Worm (Caenorhabditis elegans) whole organism, L4 larva: Measurements from ENCODE around the gene clec-137.

Experiments
- R02D3.7 ChIP-seq: fragments of 150-350 bp; sonication (generic microtip); optimal IDR thresholded peaks from 3 replicates; lab custom pipeline; 2014; ENCODE audit warnings: missing biosample characterization, missing genetic modification characterization
- Y75B8A.6 ChIP-seq: fragments of 200-800 bp; sonication (Bioruptor generic); IDR thresholded peaks from 2 replicates; pipeline ENCODE4 v1.3.6; 2022; ENCODE audit warnings: missing genetic modification reagents, missing genetic modification characterization, missing compliant biosample characterization
- daf-12 ChIP-seq: fragments of 150-350 bp; optimal IDR thresholded peaks from 2 replicates; lab custom pipeline; 2014; ENCODE audit warnings: missing biosample characterization, missing genetic modification reagents, missing genetic modification characterization
- egl-27 ChIP-seq: sonication (generic microtip); optimal IDR thresholded peaks from 3 replicates; lab custom pipeline; 2017; ENCODE audit warnings: missing biosample characterization, missing genetic modification reagents, missing genetic modification characterization
- fos-1 ChIP-seq: fragments of 150-350 bp; optimal IDR thresholded peaks from 2 replicates; lab custom pipeline; 2014; ENCODE audit warnings: missing biosample characterization, missing genetic modification characterization
- lin-15B ChIP-seq: fragments of 150-350 bp; sonication (generic microtip); optimal IDR thresholded peaks from 3 replicates; lab custom pipeline; 2014; ENCODE audit warnings: missing biosample characterization, missing genetic modification characterization
- lsy-2 ChIP-seq, 2 experiments: fragments of 150-350 bp in 1 of 2; sonication (generic microtip) in 1 of 2; optimal IDR thresholded peaks; 2 replicates each; lab custom pipeline; 2014 to 2017; ENCODE audit warnings: missing biosample characterization in 2 of 2, missing genetic modification characterization in 2 of 2
- mes-2 ChIP-seq: sonication (generic microtip); optimal IDR thresholded peaks from 2 replicates; lab custom pipeline; 2016; ENCODE audit warnings: missing genotype, mild to moderate bottlenecking, missing genetic modification characterization, missing compliant biosample characterization; ENCODE audit not compliant: poor library complexity, severe bottlenecking
- php-3 ChIP-seq: fragments of 200-800 bp; sonication (Bioruptor generic); IDR thresholded peaks from 2 replicates; pipeline ENCODE4 v1.3.6; 2022; ENCODE audit warnings: missing genetic modification reagents, missing genetic modification characterization, missing compliant biosample characterization
- zag-1 ChIP-seq: fragments of 150-350 bp; optimal IDR thresholded peaks from 2 replicates; lab custom pipeline; 2014; ENCODE audit warnings: missing biosample characterization, missing genetic modification characterization
- ztf-7 ChIP-seq: fragments of 150-350 bp; optimal IDR thresholded peaks from 2 replicates; lab custom pipeline; 2014; ENCODE audit warnings: missing biosample characterization, missing genetic modification characterization

DNA sequence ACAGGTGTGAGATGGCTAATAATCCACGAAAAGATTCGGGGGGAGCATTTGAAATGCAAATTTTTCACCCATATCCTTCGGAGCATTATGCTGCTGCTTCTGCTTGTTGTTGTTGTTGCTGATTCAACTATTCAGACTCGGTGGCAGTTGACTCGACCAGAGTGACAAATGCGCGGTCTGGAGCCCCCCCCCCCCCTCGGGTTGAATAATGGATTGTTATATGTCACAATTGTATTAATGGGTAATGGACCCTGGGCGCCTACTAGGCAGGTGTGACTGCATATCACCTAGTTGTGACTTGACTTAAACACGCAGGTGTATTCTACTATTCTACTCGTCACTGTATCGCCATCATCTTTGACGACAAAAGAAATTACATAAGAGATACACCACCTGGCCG lies 42.3 kb downstream of the clec-137 start:
- TF ChIP-seq mes-2 (tag; lab: Kevin White, UChicago), result no peak
- no peak for TF ChIP-seq egl-27
- TF ChIP-seq daf-12 (tag; lab: Kevin White, UChicago), result no peak
- TF ChIP-seq zag-1, result no peak
- TF ChIP-seq R02D3.7 (tag; lab: Kevin White, UChicago), result no peak
- no peak for TF ChIP-seq lsy-2 (tag; optimal IDR thresholded peaks at IDR 0.05; lab: Kevin White, UChicago)
- TF ChIP-seq Y75B8A.6 (GFP tag; lab: Robert Waterston, UW), result no peak
- no peak for TF ChIP-seq fos-1 (tag; lab: Kevin White, UChicago)
- TF ChIP-seq ztf-7 (tag; lab: Kevin White, UChicago), result no peak
- TF ChIP-seq lin-15B (tag; lab: Kevin White, UChicago), result no peak
- no peak for TF ChIP-seq php-3 (GFP tag; lab: Robert Waterston, UW)
